Fruit fly (Drosophila melanogaster): Measurements from ENCODE around the gene CG14315.
A peak's percentile ranks its signal among the peaks of the same experiment; 100 is the strongest.

Gene CG14315

dm6 chr3R:18156608-18157007 is 1.9 kb upstream of the CG14315 start:
- TF ChIP-seq CG8159 (tag; optimal IDR thresholded peaks at IDR 0.05), result no peak
- no peak for TF ChIP-seq CG32121 (GFP tag; IDR thresholded peaks at IDR 0.05)
- TF ChIP-seq EcR (GFP tag; optimal IDR thresholded peaks at IDR 0.05), result no peak
- no peak for TF ChIP-seq CG4496 (GFP tag; IDR thresholded peaks at IDR 0.05)

- TF ChIP-seq CG12605 (GFP tag; IDR thresholded peaks at IDR 0.05) (no peak), CG13204 (GFP tag; optimal IDR thresholded peaks at IDR 0.05) (no peak), CG17806 (tag; optimal IDR thresholded peaks at IDR 0.05) (no peak), CG4496 (GFP tag; IDR thresholded peaks at IDR 0.05) (no peak), CG32121 (GFP tag; IDR thresholded peaks at IDR 0.05) (no peak), fd96Ca (GFP tag; IDR thresholded peaks at IDR 0.05) (no peak), CG8159 (tag; optimal IDR thresholded peaks at IDR 0.05) (peak; percentile 47), EcR (GFP tag; optimal IDR thresholded peaks at IDR 0.05) (peak; percentile 40), Ets98B (GFP tag; IDR thresholded peaks at IDR 0.05) (no peak), rn (GFP tag; IDR thresholded peaks at IDR 0.05) (no peak), CG34367 (tag; optimal IDR thresholded peaks at IDR 0.05) (no peak), Pif1B (GFP tag; optimal IDR thresholded peaks at IDR 0.05) (peak; percentile 38), Snoo (tag; optimal IDR thresholded peaks at IDR 0.05) (peak; percentile 52), CG9948 (tag; optimal IDR thresholded peaks at IDR 0.05) (peak; percentile 23), CG14655 (GFP tag; optimal IDR thresholded peaks at IDR 0.05) (no peak), CG10348 (GFP tag; IDR thresholded peaks at IDR 0.05) (no peak), D1 (tag; optimal IDR thresholded peaks at IDR 0.05) (no peak), CG8301 (tag; optimal IDR thresholded peaks at IDR 0.05) (peak; percentile 12), gl (tag; optimal IDR thresholded peaks at IDR 0.05) (no peak), CG15710 (tag; optimal IDR thresholded peaks at IDR 0.05) (peak; percentile 22), Pif1A (GFP tag; optimal IDR thresholded peaks at IDR 0.05) (peak; percentile 25)
Measured at dm6 chr3R:18157459-18157858, 1.0 kb upstream of the CG14315 start.

- TF ChIP-seq CG12605 (GFP tag; IDR thresholded peaks at IDR 0.05) (no peak), CG4496 (GFP tag; IDR thresholded peaks at IDR 0.05) (no peak), CG8159 (tag; optimal IDR thresholded peaks at IDR 0.05) (no peak), CG15710 (tag; optimal IDR thresholded peaks at IDR 0.05) (no peak), CG14655 (GFP tag; optimal IDR thresholded peaks at IDR 0.05) (no peak), CG13204 (GFP tag; optimal IDR thresholded peaks at IDR 0.05) (no peak), CG32121 (GFP tag; IDR thresholded peaks at IDR 0.05) (no peak), Pif1A (GFP tag; optimal IDR thresholded peaks at IDR 0.05) (no peak), Pif1B (GFP tag; optimal IDR thresholded peaks at IDR 0.05) (no peak), gl (tag; optimal IDR thresholded peaks at IDR 0.05) (no peak), rn (GFP tag; IDR thresholded peaks at IDR 0.05) (no peak)
Measured at dm6 chr3R:18160165-18160814, 1.8 kb downstream of the CG14315 start.

dm6 chr3R:18164052-18164722 is 5.7 kb downstream of the CG14315 start, which contains the start of the genes CG7218 and Cbp20:
CG7218 (minus strand) TSS chr3R:18164397.
Cbp20 (plus strand) TSS chr3R:18164661.
- TF ChIP-seq CG4496 (GFP tag; IDR thresholded peaks at IDR 0.05) (peak; percentile 75), D1 (tag; optimal IDR thresholded peaks at IDR 0.05) (no peak), EcR (GFP tag; optimal IDR thresholded peaks at IDR 0.05) (peak; percentile 0), gl (tag; optimal IDR thresholded peaks at IDR 0.05) (no peak), CG9948 (tag; optimal IDR thresholded peaks at IDR 0.05) (peak; percentile 7), CG32121 (GFP tag; IDR thresholded peaks at IDR 0.05) (peak; percentile 33; the same call in 1 of the 2 replicates), CG8301 (tag; optimal IDR thresholded peaks at IDR 0.05) (no peak), fd96Ca (GFP tag; IDR thresholded peaks at IDR 0.05) (no peak), CG8159 (tag; optimal IDR thresholded peaks at IDR 0.05) (peak; percentile 59), Pif1A (GFP tag; optimal IDR thresholded peaks at IDR 0.05) (peak; percentile 53), CG14655 (GFP tag; optimal IDR thresholded peaks at IDR 0.05) (no peak), Ets98B (GFP tag; IDR thresholded peaks at IDR 0.05) (peak; percentile 68), CG17806 (tag; optimal IDR thresholded peaks at IDR 0.05) (peak; percentile 25), rn (GFP tag; IDR thresholded peaks at IDR 0.05) (peak; percentile 59), CG12605 (GFP tag; IDR thresholded peaks at IDR 0.05) (no peak), Snoo (tag; optimal IDR thresholded peaks at IDR 0.05) (peak; percentile 46), Pif1B (GFP tag; optimal IDR thresholded peaks at IDR 0.05) (peak; percentile 47), CG15710 (tag; optimal IDR thresholded peaks at IDR 0.05) (peak; percentile 51), CG34367 (tag; optimal IDR thresholded peaks at IDR 0.05) (no peak)

- TF ChIP-seq Pif1B (GFP tag; optimal IDR thresholded peaks at IDR 0.05) (no peak), CG4496 (GFP tag; IDR thresholded peaks at IDR 0.05) (0 out of 3 replicates have a peak, but pooled peaks have one; percentile 14), Snoo (tag; optimal IDR thresholded peaks at IDR 0.05) (no peak), fd96Ca (GFP tag; IDR thresholded peaks at IDR 0.05) (0 out of 3 replicates have a peak, but pooled peaks have one; percentile 21)
Measured at dm6 chr3R:18166261-18166720, 7.8 kb downstream of the CG14315 start.

dm6 chr3R:18167173-18167415 is 8.6 kb downstream of the CG14315 start, which contains the start of the genes CG7215 and Prx5:
CG7215 (minus strand) TSS chr3R:18167273.
Prx5 (minus strand) TSS chr3R:18167273.
- TF ChIP-seq CG10348 (GFP tag; IDR thresholded peaks at IDR 0.05), result no peak
